Worm (Caenorhabditis elegans): ENCODE results near the gene rike-1.
A peak's percentile ranks its signal among the peaks of the same experiment; 100 is the strongest.

The rike-1 gene

DNA sequence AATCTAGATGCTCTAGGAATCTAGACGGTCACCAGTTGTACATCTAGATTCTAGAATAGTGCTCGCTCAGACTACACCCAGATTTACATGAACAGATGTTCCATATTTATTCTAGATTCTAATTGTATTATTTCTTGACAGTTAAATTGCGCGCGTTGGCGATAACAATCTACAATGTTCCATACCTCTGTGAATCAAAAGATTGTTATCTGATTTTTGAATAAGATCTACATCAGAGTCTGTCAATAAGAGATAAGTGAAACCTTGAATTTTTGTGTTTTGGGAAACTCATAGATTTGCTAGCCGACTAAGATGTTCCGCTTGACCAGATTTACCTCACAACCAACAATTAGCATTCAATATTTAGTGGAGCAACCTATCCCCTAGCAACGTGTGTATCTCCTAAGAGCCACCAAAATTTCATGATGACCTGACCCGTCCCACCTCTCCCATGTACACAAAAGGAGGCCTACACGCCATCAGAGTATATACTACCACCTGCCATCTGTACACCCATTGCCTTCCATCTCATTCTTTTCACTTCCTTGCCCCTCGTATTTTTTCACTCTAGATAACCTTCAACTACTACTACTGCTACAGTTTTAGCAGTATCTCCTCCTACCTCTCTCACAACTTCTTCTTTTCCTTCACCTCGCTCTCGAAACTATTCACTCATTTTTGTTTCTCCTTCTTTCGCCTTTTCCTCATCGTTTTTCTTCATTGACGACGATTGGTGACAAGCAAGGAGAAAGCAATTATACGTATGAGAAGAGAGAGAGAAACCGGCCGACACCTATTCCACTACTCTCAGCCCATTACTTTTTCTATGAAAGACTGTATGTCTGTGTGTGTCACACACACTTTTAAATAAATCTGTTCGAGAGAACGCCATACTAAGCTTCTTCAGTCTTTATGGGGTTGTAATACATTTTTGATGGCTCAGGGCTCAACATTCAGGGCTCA lies 38.7 kb downstream of the rike-1 start (continued):
- peak; percentile 98 for TF ChIP-seq nhr-23 (tag; optimal IDR thresholded peaks at IDR 0.05)
- TF ChIP-seq F13H6.1 (tag; optimal IDR thresholded peaks at IDR 0.05) = no peak
- no peak for TF ChIP-seq nhr-11 (tag; optimal IDR thresholded peaks at IDR 0.05)
- no peak for TF ChIP-seq mbf-1 (tag; optimal IDR thresholded peaks at IDR 0.05)
- TF ChIP-seq dmd-4 (tag; optimal IDR thresholded peaks at IDR 0.05) = no peak
- TF ChIP-seq ztf-11 (tag; optimal IDR thresholded peaks at IDR 0.05) = no peak
- TF ChIP-seq sem-4 (tag; optimal IDR thresholded peaks at IDR 0.05) = peak; percentile 60
- no peak for TF ChIP-seq gmeb-1 (tag; optimal IDR thresholded peaks at IDR 0.05)
- TF ChIP-seq blmp-1 (tag; optimal IDR thresholded peaks at IDR 0.05; ENCODE audit: insufficient read depth) = peak; percentile 90
- TF ChIP-seq elt-1 (tag; optimal IDR thresholded peaks at IDR 0.05) = peak; percentile 100
- no peak for TF ChIP-seq nhr-10 (tag; optimal IDR thresholded peaks at IDR 0.05)
- no peak for TF ChIP-seq lin-39 (tag; optimal IDR thresholded peaks at IDR 0.05)
- no peak for TF ChIP-seq C34F6.9 (tag; optimal IDR thresholded peaks at IDR 0.05)
- TF ChIP-seq crh-2 (tag; optimal IDR thresholded peaks at IDR 0.05) = no peak
- TF ChIP-seq peb-1 (tag; optimal IDR thresholded peaks at IDR 0.05) = no peak
- TF ChIP-seq ama-1 (optimal IDR thresholded peaks at IDR 0.05) = no peak
- no peak for TF ChIP-seq unc-62 (GFP tag; optimal IDR thresholded peaks at IDR 0.05)
- TF ChIP-seq lsy-2 (tag; optimal IDR thresholded peaks at IDR 0.05) = peak in 1 of 2 experiments; percentile 15

DNA sequence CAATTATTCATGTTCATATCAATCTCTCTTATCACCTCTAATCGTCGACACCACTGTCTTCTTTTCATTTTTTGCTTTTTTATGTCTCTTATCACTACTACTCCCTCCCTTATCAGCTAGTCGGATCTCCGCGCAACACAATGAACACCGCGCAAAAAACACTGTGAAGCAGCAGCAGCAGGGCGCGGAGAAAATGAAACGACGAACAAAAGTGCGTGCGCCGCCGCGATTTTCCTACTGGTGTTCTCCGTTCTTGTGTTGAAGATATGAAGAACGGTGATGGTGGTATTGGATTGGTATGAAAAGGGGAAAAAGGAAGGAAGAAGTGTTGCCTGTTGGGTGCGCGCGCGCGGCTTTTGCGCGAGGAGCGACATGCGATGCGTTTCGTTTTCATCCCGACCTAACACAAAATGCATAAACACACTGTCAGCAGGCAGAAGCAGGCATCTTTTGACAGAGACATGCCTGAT lies 39.9 kb downstream of the rike-1 start:
- TF ChIP-seq sma-9 (GFP tag; optimal IDR thresholded peaks at IDR 0.05) = peak; percentile 40
- no peak for TF ChIP-seq sma-9 (tag; optimal IDR thresholded peaks at IDR 0.05)
- peak; percentile 89 for TF ChIP-seq ceh-16 (tag; optimal IDR thresholded peaks at IDR 0.05)
- TF ChIP-seq sem-4 (tag; optimal IDR thresholded peaks at IDR 0.05) = peak; percentile 42
- TF ChIP-seq unc-62 (GFP tag; optimal IDR thresholded peaks at IDR 0.05) = no peak
- no peak for TF ChIP-seq F13H6.1 (tag; optimal IDR thresholded peaks at IDR 0.05)
- TF ChIP-seq nhr-6 (tag; optimal IDR thresholded peaks at IDR 0.05) = no peak
- TF ChIP-seq nhr-77 (tag; optimal IDR thresholded peaks at IDR 0.05) = no peak
- peak; percentile 48 for TF ChIP-seq nhr-25 (tag; optimal IDR thresholded peaks at IDR 0.05)
- peak; percentile 24 for TF ChIP-seq gmeb-1 (tag; optimal IDR thresholded peaks at IDR 0.05)
- TF ChIP-seq mdl-1 (tag; optimal IDR thresholded peaks at IDR 0.05) = peak in 1 of 2 experiments; percentile 4
- peak; percentile 90 for TF ChIP-seq fos-1 (tag; optimal IDR thresholded peaks at IDR 0.05)
- peak; percentile 85 for TF ChIP-seq nhr-21 (tag; optimal IDR thresholded peaks at IDR 0.05)
- no peak for TF ChIP-seq ceh-82 (tag; optimal IDR thresholded peaks at IDR 0.05)
- no peak for TF ChIP-seq Y55F3AM.14 (GFP tag; optimal IDR thresholded peaks at IDR 0.05)
- TF ChIP-seq nhr-129 (tag; optimal IDR thresholded peaks at IDR 0.05) = no peak
- no peak for TF ChIP-seq zag-1 (tag; optimal IDR thresholded peaks at IDR 0.05)
- no peak for TF ChIP-seq ZK546.5 (tag; optimal IDR thresholded peaks at IDR 0.05)
- TF ChIP-seq egl-27 (tag; optimal IDR thresholded peaks at IDR 0.05) = peak; percentile 73
- TF ChIP-seq elt-3 (tag; optimal IDR thresholded peaks at IDR 0.05) = no peak
- TF ChIP-seq nhr-12 (tag; optimal IDR thresholded peaks at IDR 0.05) = no peak
- peak; percentile 85 for TF ChIP-seq elt-1 (tag; optimal IDR thresholded peaks at IDR 0.05)
- no peak for TF ChIP-seq mab-5 (tag; optimal IDR thresholded peaks at IDR 0.05)
- TF ChIP-seq blmp-1 (tag; optimal IDR thresholded peaks at IDR 0.05; ENCODE audit: insufficient read depth) = peak; percentile 33
- TF ChIP-seq unc-55 (GFP tag; optimal IDR thresholded peaks at IDR 0.05) = no peak
- no peak for TF ChIP-seq nhr-10 (tag; optimal IDR thresholded peaks at IDR 0.05)
- TF ChIP-seq nhr-237 (tag; optimal IDR thresholded peaks at IDR 0.05) = no peak
- TF ChIP-seq lin-39 (tag; optimal IDR thresholded peaks at IDR 0.05) = no peak
- TF ChIP-seq skn-1 (tag; optimal IDR thresholded peaks at IDR 0.05) = peak; percentile 28
- peak; percentile 44 for TF ChIP-seq sma-3 (GFP tag; optimal IDR thresholded peaks at IDR 0.05)

DNA sequence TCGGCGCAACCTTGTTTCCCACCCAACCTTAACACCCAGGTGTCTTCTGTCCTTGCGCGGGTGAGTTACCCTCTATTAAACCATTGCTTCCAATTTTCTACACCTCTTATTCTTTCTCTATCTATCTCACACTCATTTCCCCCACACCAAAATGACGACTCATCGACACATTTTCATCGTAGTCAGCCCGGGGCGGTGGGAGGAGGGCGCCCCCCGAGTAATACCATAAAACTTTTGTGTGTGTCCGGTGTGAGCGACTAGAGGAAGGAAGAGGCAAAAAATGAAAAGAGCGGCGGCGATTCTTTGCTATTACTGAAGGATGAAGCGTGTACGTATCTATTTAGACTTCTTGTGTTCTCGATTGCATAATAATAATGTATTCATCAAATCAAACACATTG lies 40.9 kb downstream of the rike-1 start:
- no peak for TF ChIP-seq nhr-21 (tag; optimal IDR thresholded peaks at IDR 0.05)
- no peak for TF ChIP-seq sma-3 (GFP tag; optimal IDR thresholded peaks at IDR 0.05)
- TF ChIP-seq fos-1 (tag; optimal IDR thresholded peaks at IDR 0.05) = peak; percentile 68
- TF ChIP-seq C34F6.9 (tag; optimal IDR thresholded peaks at IDR 0.05) = no peak
- no peak for TF ChIP-seq ceh-82 (tag; optimal IDR thresholded peaks at IDR 0.05)
- TF ChIP-seq ceh-16 (tag; optimal IDR thresholded peaks at IDR 0.05) = peak; percentile 41

Measured in whole organism, L2 larva.